Worm (Caenorhabditis elegans): ENCODE measurements around the gene K12H6.8.

- TF ChIP-seq nhr-77 (tag; optimal IDR thresholded peaks at IDR 0.05) (no peak), mxl-2 (GFP tag; conservative IDR thresholded peaks at IDR 0.05) (no peak), dve-1 (tag; optimal IDR thresholded peaks at IDR 0.05; ENCODE audit: insufficient read depth) (no peak), spr-1 (tag; optimal IDR thresholded peaks at IDR 0.05) (no peak), zag-1 (tag; optimal IDR thresholded peaks at IDR 0.05) (no peak), aly-2 (tag; optimal IDR thresholded peaks at IDR 0.05) (no peak), ama-1 (optimal IDR thresholded peaks at IDR 0.05) (no peak)
Measured at ce11 chrII:2874801-2875200, 47.1 kb downstream of the K12H6.8 start, which contains the start of gene Y110A2AL.1.

Measured in whole organism, L4 larva.